Worm (Caenorhabditis elegans) whole organism, young adult: ENCODE measurements around the gene C18D11.9.
"Not testable (repeated sequence)": the region's sequence is repeated elsewhere in the genome, so short reads cannot be mapped to it uniquely, and the experiment has no call there.

Source experiments
- B0035.1 ChIP-seq: sonication (generic microtip); optimal IDR thresholded peaks from 2 replicates; lab custom pipeline; 2016; ENCODE audit warnings: missing genetic modification characterization, mild to moderate bottlenecking, missing compliant biosample characterization, missing genotype, missing genetic modification reagents
- C06A6.2 ChIP-seq: fragments of 200-800 bp; sonication (Bioruptor generic); conservative IDR thresholded peaks from 2 replicates; pipeline ENCODE4 v1.3.6; 2022; ENCODE audit warnings: missing genetic modification characterization, missing compliant biosample characterization
- T07F8.4 ChIP-seq: sonication (generic microtip); optimal IDR thresholded peaks from 2 replicates; lab custom pipeline; 2016; ENCODE audit warnings: mild to moderate bottlenecking, missing genetic modification characterization, moderate library complexity, missing compliant biosample characterization
- attf-5 ChIP-seq: fragments of 200-800 bp; sonication (Bioruptor generic); optimal IDR thresholded peaks from 2 replicates; lab custom pipeline; 2018; ENCODE audit warnings: mild to moderate bottlenecking, missing genetic modification characterization, missing compliant biosample characterization
- ccch-3 ChIP-seq: fragments of 200-800 bp; sonication (Bioruptor generic); optimal IDR thresholded peaks from 2 replicates; lab custom pipeline; 2018; ENCODE audit warnings: mild to moderate bottlenecking, missing genetic modification characterization, missing compliant biosample characterization
- dpl-1 ChIP-seq: fragments of 150-350 bp; optimal IDR thresholded peaks from 2 replicates; lab custom pipeline; 2014; ENCODE audit warnings: missing biosample characterization, missing genetic modification reagents, missing genetic modification characterization
- lin-40 ChIP-seq: sonication (generic microtip); optimal IDR thresholded peaks from 2 replicates; lab custom pipeline; 2016; ENCODE audit warnings: missing genetic modification characterization, mild to moderate bottlenecking, missing compliant biosample characterization, missing genotype, missing genetic modification reagents
- mel-28 ChIP-seq: sonication (generic microtip); optimal IDR thresholded peaks from 2 replicates; lab custom pipeline; 2016; ENCODE audit warnings: borderline replicate concordance, mild to moderate bottlenecking, missing genetic modification characterization, missing compliant biosample characterization
- snpc-4 ChIP-seq, 5 experiments: fragments of 150-350 bp in 1 of 5; sonication (generic microtip) in 4 of 5; optimal IDR thresholded peaks; 2 replicates each; lab custom pipeline; 2014 to 2018; ENCODE audit warnings: missing genetic modification characterization in 5 of 5, missing biosample characterization in 3 of 5, antibody characterized with exemption in 2 of 5, mild to moderate bottlenecking in 2 of 5, missing compliant biosample characterization in 2 of 5, missing genotype in 2 of 5, moderate library complexity in 2 of 5, missing genetic modification reagents in 1 of 5

DNA sequence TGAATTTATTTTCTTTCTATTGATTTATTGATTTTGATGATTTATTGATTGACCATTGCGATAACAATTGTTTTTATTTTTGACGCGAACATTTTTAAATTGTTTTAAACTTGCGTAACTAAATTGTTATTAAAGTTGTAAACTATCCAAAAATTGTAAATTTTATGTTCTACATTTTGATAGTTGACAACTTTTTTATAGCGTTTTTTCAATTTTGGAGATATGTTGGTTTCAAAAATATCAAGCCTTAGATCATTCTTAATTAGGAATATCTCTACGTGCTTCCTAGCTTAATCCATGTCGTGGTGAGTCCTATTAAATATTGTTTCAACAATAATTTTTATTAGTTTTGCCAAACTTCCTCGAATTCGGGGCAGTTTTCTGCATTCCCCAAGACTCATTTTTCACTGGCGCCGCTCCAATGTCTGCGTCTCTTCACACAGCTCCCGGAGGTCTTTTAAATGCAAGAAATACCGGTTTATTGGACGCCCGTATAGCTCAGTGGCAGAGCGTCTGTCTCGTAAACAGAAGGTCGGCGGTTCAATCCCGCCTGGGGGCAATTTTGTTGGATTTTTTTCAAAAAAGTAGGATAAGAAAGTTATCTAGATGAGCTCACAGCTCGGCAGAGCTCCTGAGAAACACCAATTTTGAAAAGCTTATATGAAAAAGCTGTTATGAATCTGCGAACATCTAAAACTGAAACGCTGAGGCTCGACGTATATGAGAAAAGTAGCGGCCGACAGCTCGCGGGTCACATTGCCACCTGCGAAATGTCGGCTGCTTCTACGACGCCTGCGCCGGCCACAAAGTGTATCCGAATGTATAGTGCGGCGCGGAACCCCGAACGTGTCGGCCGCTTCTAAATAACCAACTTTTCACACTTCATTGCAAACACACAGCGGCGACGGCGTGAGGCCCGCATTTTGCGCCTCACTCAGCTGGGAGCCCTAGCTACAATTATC lies 16.3 kb upstream of the C18D11.9 start, which contains the start of gene C24H11.2:
- not testable (repeated sequence) for TF ChIP-seq C06A6.2 (GFP tag; lab: Robert Waterston, UW); dpl-1 (GFP tag; lab: Kevin White, UChicago); lin-40 (tag; lab: Kevin White, UChicago)
- TF ChIP-seq attf-5 (GFP tag; lab: Kevin White, UChicago) (peak; percentile 59), mel-28 (tag; lab: Kevin White, UChicago) (peak; percentile 59), B0035.1 (peak; percentile 53), snpc-4 (GFP tag; optimal IDR thresholded peaks at IDR 0.05; lab: Kevin White, UChicago) (peak; percentile 8), snpc-4 (tag; optimal IDR thresholded peaks at IDR 0.05; lab: Kevin White, UChicago) (peak; percentile 6 to 92 (median 69)), ccch-3 (GFP tag; lab: Kevin White, UChicago) (peak; percentile 42), T07F8.4 (tag; lab: Kevin White, UChicago) (peak; percentile 28)
